Worm (Caenorhabditis elegans): ENCODE results near the gene K06H6.5.

Gene K06H6.5

DNA sequence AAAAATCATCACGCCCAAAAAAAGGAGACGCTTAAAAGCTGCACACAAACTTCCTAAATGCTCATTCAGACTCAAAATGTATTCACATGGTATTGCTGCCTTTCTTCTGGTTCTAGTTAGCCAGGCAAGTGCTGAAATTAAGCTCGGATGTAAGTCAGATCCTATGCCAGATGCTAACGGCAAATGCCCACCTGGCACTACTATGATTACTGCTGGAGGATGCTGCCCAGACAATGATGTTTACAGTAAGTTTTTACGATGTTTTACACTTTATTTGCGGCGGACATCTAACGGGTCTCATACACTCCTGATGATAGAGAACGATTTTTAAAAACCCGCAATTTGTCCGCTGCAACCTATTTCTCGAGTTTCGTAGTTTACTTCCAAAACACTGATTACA lies 39.6 kb upstream of the K06H6.5 start, which contains the start of gene C14C6.5:
Gene C14C6.5, plus strand, starts transcription at position 58 of the 400 bp plus-strand sequence.
- TF ChIP-seq unc-39 (tag; optimal IDR thresholded peaks at IDR 0.05) (no peak), ceh-82 (tag; optimal IDR thresholded peaks at IDR 0.05) (no peak), sea-2 (GFP tag; optimal IDR thresholded peaks at IDR 0.05) (no peak), nhr-12 (tag; optimal IDR thresholded peaks at IDR 0.05) (no peak), ztf-4 (tag; optimal IDR thresholded peaks at IDR 0.05) (no peak), egl-27 (tag; optimal IDR thresholded peaks at IDR 0.05) (no peak), eor-1 (tag; optimal IDR thresholded peaks at IDR 0.05) (no peak), ceh-28 (tag; optimal IDR thresholded peaks at IDR 0.05) (no peak), lin-39 (tag; optimal IDR thresholded peaks at IDR 0.05) (no peak), pqm-1 (tag; optimal IDR thresholded peaks at IDR 0.05) (no peak), nhr-28 (tag; optimal IDR thresholded peaks at IDR 0.05) (no peak), egl-5 (tag; optimal IDR thresholded peaks at IDR 0.05) (no peak), lsy-12 (tag; optimal IDR thresholded peaks at IDR 0.05) (no peak), elt-1 (tag; optimal IDR thresholded peaks at IDR 0.05) (no peak), fkh-10 (GFP tag; optimal IDR thresholded peaks at IDR 0.05) (no peak), tbx-2 (tag; optimal IDR thresholded peaks at IDR 0.05) (no peak), nhr-43 (tag; optimal IDR thresholded peaks at IDR 0.05; ENCODE audit: poor library complexity, severe bottlenecking) (no peak), elt-2 (tag; optimal IDR thresholded peaks at IDR 0.05) (no peak), nhr-25 (tag; optimal IDR thresholded peaks at IDR 0.05) (no peak)

DNA sequence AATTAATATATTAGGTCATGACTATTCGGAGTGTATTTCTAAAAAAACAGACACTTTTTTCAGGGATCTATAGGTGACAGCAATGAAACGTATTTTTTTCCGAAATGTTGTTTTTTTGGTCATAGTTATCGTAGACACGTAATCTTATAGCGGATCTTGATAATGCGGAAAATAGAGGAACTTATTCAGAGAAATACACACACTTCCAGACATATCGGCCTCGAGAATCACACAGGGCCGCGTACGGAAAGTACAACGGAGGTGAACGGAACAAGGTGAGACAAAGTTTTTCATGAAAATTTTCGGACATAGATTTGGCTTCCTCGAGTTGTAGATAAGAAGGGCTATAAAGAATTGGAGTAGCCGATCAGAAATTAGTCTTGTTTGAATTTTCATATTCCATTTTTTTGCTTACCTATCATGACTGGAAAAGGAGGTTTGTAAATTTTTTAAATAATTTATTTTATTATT lies 37.1 kb upstream of the K06H6.5 start, which contains the start of gene nhr-155:
Gene nhr-155, plus strand, starts transcription at position 421 of the 471 bp plus-strand sequence.
- TF ChIP-seq nhr-43 (tag; optimal IDR thresholded peaks at IDR 0.05; ENCODE audit: poor library complexity, severe bottlenecking): peak; percentile 67
- peak; percentile 95 for TF ChIP-seq elt-1 (tag; optimal IDR thresholded peaks at IDR 0.05)
- TF ChIP-seq nhr-23 (tag; optimal IDR thresholded peaks at IDR 0.05): peak; percentile 87
- TF ChIP-seq nhr-25 (tag; optimal IDR thresholded peaks at IDR 0.05): peak; percentile 32
- no peak for TF ChIP-seq nhr-12 (tag; optimal IDR thresholded peaks at IDR 0.05)

DNA sequence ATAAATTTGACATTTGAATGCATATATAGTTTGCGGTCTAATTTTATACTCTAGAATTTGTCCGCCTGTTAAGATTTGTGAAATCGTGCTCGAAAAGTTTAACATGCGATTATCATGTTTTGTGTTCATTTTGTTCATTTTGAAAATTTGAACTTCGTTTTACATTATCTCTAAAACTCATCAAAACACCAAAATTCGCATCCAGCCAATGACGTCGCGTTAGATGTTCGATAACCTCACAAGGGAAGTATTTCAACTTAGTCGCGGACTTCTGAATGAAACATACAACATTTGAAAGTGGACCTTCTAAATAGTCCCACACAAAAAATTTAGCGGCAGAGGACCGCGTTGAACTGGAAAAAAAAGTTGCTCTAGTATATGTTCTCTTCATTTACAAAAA lies 34.7 kb upstream of the K06H6.5 start:
- TF ChIP-seq elt-1 (tag; optimal IDR thresholded peaks at IDR 0.05) (peak; percentile 68), egl-5 (tag; optimal IDR thresholded peaks at IDR 0.05) (no peak)

DNA sequence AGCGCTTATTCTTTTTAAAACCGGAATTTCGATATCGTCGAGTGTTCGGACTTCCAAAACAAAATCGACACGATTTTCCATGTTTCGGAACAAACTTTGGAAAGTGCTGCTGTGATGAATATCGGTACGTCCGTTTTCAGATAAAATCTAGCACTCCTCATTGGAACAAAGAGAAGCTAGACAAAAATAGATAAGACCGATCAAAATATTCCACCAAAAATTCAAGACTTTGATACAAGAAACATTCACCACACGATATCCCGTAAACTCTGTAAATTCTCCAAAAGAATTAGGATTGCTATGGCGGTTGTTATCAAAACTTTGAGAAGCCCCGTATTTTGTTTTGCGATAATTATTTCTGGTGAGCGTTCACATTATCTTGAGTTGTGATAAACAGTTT lies 33.0 kb upstream of the K06H6.5 start, which contains the start of gene C14C6.3:
Gene C14C6.3, plus strand, starts transcription at position 301 of the 400 bp plus-strand sequence.
- TF ChIP-seq elt-1 (tag; optimal IDR thresholded peaks at IDR 0.05): peak; percentile 64
- TF ChIP-seq unc-62 (GFP tag; optimal IDR thresholded peaks at IDR 0.05): no peak

DNA sequence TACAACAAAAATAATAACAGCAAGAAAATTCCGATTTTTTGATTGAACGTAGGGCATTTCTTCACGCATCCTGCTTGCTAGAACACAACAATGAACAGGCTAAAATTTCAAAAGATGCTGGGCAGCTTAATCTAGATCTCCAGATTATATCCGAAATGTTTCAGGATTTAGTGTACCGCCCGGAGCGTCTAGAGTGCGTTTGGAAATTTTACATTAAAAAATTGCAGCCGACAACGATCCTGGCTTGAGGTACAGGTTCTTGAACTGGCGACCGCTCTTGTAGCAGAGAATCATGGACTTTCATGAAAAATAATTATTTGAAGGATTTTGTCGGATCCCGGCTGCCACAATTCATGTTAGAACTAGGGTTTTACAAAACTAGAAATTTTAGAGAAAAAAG lies 28.2 kb upstream of the K06H6.5 start, which contains the start of gene C14C6.6:
Gene C14C6.6, minus strand, starts transcription at position 101 of the 400 bp plus-strand sequence.
- TF ChIP-seq elt-3 (tag; optimal IDR thresholded peaks at IDR 0.05) (no peak), mml-1 (tag; optimal IDR thresholded peaks at IDR 0.05) (no peak), fkh-2 (tag; optimal IDR thresholded peaks at IDR 0.05) (no peak), lsy-12 (tag; optimal IDR thresholded peaks at IDR 0.05) (no peak), ztf-11 (tag; optimal IDR thresholded peaks at IDR 0.05) (no peak), R02D3.7 (tag; optimal IDR thresholded peaks at IDR 0.05) (no peak), lin-39 (tag; optimal IDR thresholded peaks at IDR 0.05) (no peak), nhr-76 (tag; optimal IDR thresholded peaks at IDR 0.05) (no peak), nhr-28 (tag; optimal IDR thresholded peaks at IDR 0.05) (no peak)

DNA sequence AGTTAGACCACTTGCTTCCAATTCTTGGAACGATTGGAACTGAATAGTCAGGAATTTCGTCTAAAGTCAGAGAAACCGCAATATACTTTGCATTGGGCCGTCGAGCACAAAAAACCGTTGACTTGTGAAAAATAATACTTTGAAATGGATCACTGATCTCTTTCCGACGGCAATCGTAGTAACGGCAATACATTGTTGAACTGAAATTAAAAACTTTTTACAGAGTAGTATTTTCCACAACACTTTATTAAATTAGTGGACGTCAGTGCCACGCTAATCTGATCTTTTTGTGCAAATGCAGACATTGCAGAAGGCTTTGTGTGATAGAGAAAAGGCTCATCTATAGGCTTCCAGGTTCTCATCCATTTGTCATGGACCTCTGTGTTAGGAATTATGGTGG lies 23.8 kb upstream of the K06H6.5 start:
- TF ChIP-seq nhr-28 (tag; optimal IDR thresholded peaks at IDR 0.05) (no peak), nhr-25 (tag; optimal IDR thresholded peaks at IDR 0.05) (no peak), fkh-10 (GFP tag; optimal IDR thresholded peaks at IDR 0.05) (no peak), pqm-1 (tag; optimal IDR thresholded peaks at IDR 0.05) (no peak), ama-1 (optimal IDR thresholded peaks at IDR 0.05) (no peak)

DNA sequence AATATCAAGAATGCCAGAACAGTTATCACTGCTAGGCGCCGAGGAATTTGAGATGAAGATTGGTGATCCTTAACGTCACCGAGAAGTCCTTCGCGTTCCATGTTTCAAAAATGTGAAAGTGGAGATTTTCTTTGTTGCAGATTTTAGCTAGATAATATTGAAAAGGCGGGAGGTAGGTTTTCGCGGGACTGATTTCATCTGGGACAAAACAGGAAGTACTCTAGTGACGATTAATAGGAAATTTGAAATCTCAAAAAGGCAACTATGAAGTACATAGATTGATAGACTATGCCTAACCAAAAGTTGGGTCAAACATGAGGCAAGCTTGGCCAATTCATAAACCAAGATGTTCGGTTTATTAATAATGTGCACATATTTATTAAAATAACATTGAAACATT lies 23.1 kb upstream of the K06H6.5 start, which contains the start of gene C14C6.8:
Gene C14C6.8, minus strand, starts transcription at position 101 of the 400 bp plus-strand sequence.
- no peak for TF ChIP-seq pha-4 (tag; optimal IDR thresholded peaks at IDR 0.05)
- no peak for TF ChIP-seq nhr-67 (tag; optimal IDR thresholded peaks at IDR 0.05)
- TF ChIP-seq nhr-76 (tag; optimal IDR thresholded peaks at IDR 0.05): no peak
- no peak for TF ChIP-seq unc-62 (GFP tag; optimal IDR thresholded peaks at IDR 0.05)
- TF ChIP-seq aly-2 (tag; optimal IDR thresholded peaks at IDR 0.05): no peak

Data from whole organism, L3 larva.